Worm (Caenorhabditis elegans) whole organism, mixed stage, embryonic: ENCODE measurements around the gene F25B5.3.

Experiments used
- bed-3 ChIP-seq: fragments of 200-800 bp; sonication (Bioruptor generic); optimal IDR thresholded peaks from 3 replicates; lab custom pipeline; 2018; ENCODE audit warnings: mild to moderate bottlenecking, missing genetic modification characterization, moderate library complexity, missing compliant biosample characterization
- drap-1 ChIP-seq: fragments of 200-800 bp; sonication (Bioruptor generic); optimal IDR thresholded peaks from 3 replicates; lab custom pipeline; 2018; ENCODE audit warnings: mild to moderate bottlenecking, missing genetic modification characterization, missing compliant biosample characterization
- pha-4 ChIP-seq: fragments of 150-350 bp; optimal IDR thresholded peaks from 2 replicates; lab custom pipeline; 2018; ENCODE audit warnings: missing biosample characterization, missing genetic modification reagents, missing genetic modification characterization

ce11 chrIII:5939453-5940296 lies 9.0 kb upstream of the F25B5.3 start, which contains the start of gene ubq-1:
- TF ChIP-seq drap-1 (GFP tag; lab: Kevin White, UChicago): no peak
- TF ChIP-seq pha-4 (tag; lab: Kevin White, UChicago): no peak
- no peak for TF ChIP-seq bed-3
